Fruit fly (Drosophila melanogaster): ENCODE measurements around the gene Pomp.

DNA sequence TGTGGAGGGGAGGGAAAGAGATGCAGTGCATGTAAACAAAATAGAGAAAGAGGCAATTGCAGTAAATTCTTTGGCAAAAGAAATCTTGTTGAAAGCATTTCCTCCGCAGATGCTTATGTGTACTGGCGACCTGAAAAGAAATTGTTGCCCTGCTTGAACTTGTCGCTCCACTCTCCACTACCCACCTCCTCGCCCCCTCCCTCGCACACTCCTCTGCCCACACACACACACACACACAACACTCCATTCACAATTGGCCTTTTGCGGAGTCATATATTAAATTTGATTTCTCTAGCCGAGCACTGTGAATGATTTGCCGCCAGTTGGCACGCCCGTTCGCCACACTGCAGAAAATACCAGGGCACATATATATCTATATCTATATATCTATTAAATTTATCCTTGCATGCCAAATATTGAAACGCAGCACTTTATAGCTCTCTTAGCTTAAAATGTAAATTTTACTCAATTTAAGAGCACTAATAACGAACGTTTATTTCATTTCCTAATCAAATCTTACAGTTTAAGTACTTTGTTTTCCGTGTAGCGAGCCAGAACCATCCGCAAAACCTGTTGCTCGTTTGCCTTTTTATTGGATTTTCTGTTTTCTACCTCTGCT lies 28.5 kb upstream of the Pomp start:
- no peak for TF ChIP-seq dimm (GFP tag; IDR thresholded peaks at IDR 0.05)
- TF ChIP-seq B-H2 (GFP tag; optimal IDR thresholded peaks at IDR 0.05), result no peak
- no peak for TF ChIP-seq Hr39 (optimal IDR thresholded peaks at IDR 0.05)
- peak; percentile 10 for TF ChIP-seq CG30431 (GFP tag; optimal IDR thresholded peaks at IDR 0.05)
- peak; percentile 59; the same call in 1 of the 3 replicates for TF ChIP-seq CG11560 (tag; IDR thresholded peaks at IDR 0.05)
- peak; percentile 43 for TF ChIP-seq ATbp (GFP tag; optimal IDR thresholded peaks at IDR 0.05)
